Worm (Caenorhabditis elegans) whole organism, mixed stage, embryonic: ENCODE results near the gene col-156.

Source experiments
- ces-1 ChIP-seq: fragments of 150-350 bp; optimal IDR thresholded peaks from 2 replicates; lab custom pipeline; 2014; ENCODE audit warnings: missing biosample characterization, missing genetic modification reagents, missing genetic modification characterization
- drap-1 ChIP-seq: fragments of 200-800 bp; sonication (Bioruptor generic); optimal IDR thresholded peaks from 3 replicates; lab custom pipeline; 2018; ENCODE audit warnings: mild to moderate bottlenecking, missing genetic modification characterization, missing compliant biosample characterization
- elt-3 ChIP-seq: fragments of 150-350 bp; optimal IDR thresholded peaks from 2 replicates; lab custom pipeline; 2014; ENCODE audit warnings: missing biosample characterization, missing genetic modification characterization
- ham-2 ChIP-seq: fragments of 200-800 bp; sonication (Bioruptor generic); optimal IDR thresholded peaks from 2 replicates; lab custom pipeline; 2018; ENCODE audit warnings: mild to moderate bottlenecking, missing genetic modification characterization, missing compliant biosample characterization
- hlh-1 ChIP-seq: fragments of 150-350 bp; optimal IDR thresholded peaks from 2 replicates; lab custom pipeline; 2014; ENCODE audit warnings: missing biosample characterization, missing genetic modification reagents, missing genetic modification characterization
- lsy-2 ChIP-seq: fragments of 150-350 bp; optimal IDR thresholded peaks from 2 replicates; lab custom pipeline; 2014; ENCODE audit warnings: missing biosample characterization, missing genetic modification characterization
- mab-5 ChIP-seq: fragments of 150-350 bp; optimal IDR thresholded peaks from 2 replicates; lab custom pipeline; 2014; ENCODE audit warnings: missing biosample characterization, missing genetic modification characterization
- nhr-237 ChIP-seq: fragments of 150-350 bp; optimal IDR thresholded peaks from 2 replicates; lab custom pipeline; 2014; ENCODE audit warnings: missing biosample characterization, missing genetic modification characterization
- pha-4 ChIP-seq: fragments of 150-350 bp; optimal IDR thresholded peaks from 2 replicates; lab custom pipeline; 2018; ENCODE audit warnings: missing biosample characterization, missing genetic modification reagents, missing genetic modification characterization
- sptf-1 ChIP-seq: sonication (generic microtip); optimal IDR thresholded peaks from 2 replicates; lab custom pipeline; 2017; ENCODE audit warnings: mild to moderate bottlenecking, missing genetic modification characterization, moderate library complexity, missing compliant biosample characterization
- unc-120 ChIP-seq: sonication (generic microtip); optimal IDR thresholded peaks from 2 replicates; lab custom pipeline; 2017; ENCODE audit warnings: missing genetic modification characterization, missing compliant biosample characterization; ENCODE audit not compliant: poor library complexity, severe bottlenecking
- unc-39 ChIP-seq: fragments of 150-350 bp; optimal IDR thresholded peaks from 2 replicates; lab custom pipeline; 2014; ENCODE audit warnings: missing biosample characterization, missing genetic modification characterization

DNA sequence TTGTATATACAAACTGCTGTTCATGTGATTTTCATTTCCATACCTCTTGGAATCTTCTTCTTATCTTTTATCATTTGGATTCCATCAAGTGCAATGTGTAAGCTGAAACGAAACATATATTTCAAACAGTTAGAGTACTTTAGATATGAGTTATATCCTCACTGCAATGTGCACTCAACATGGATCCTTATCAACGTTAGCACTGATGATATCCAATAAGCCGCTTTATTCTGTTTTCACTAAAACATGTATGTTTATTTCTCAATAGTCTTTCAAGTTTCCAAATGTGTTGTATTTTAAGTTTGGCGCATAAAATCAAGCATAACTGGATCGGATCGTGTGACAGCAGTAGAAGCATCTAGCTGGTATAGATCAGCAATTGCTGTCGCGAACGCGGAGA is 36.5 kb upstream of the col-156 start, which contains the start of gene T11F9.10:
- TF ChIP-seq nhr-237 (no peak), ces-1 (no peak), mab-5 (tag; lab: Kevin White, UChicago) (no peak), sptf-1 (tag; lab: Kevin White, UChicago) (no peak), hlh-1 (tag; lab: Kevin White, UChicago) (no peak), ham-2 (GFP tag; lab: Kevin White, UChicago) (no peak), lsy-2 (tag; lab: Kevin White, UChicago) (no peak), unc-120 (tag; lab: Kevin White, UChicago) (no peak), pha-4 (tag; lab: Kevin White, UChicago) (no peak), unc-39 (no peak), drap-1 (GFP tag; lab: Kevin White, UChicago) (no peak), elt-3 (tag; lab: Kevin White, UChicago) (no peak)
